Fruit fly (Drosophila melanogaster) whole organism, embryonic: Measurements from ENCODE around the gene CG32354.

Experiments used
- ATbp ChIP-seq: fragments of 200-800 bp; sonication (Bioruptor generic); optimal IDR thresholded peaks from 2 replicates; lab custom pipeline; 2017; ENCODE audit warnings: missing biosample characterization, mild to moderate bottlenecking, missing genetic modification characterization, missing genetic modification reagents
- CG10366 ChIP-seq: fragments of 200-800 bp; sonication (Bioruptor generic); IDR thresholded peaks from 2 replicates; pipeline ENCODE4 v1.3.6; 2022; ENCODE audit warnings: missing biosample characterization, missing genetic modification characterization
- CG12071 ChIP-seq: fragments of 200-800 bp; sonication (Bioruptor generic); optimal IDR thresholded peaks from 3 replicates; lab custom pipeline; 2018; ENCODE audit warnings: missing biosample characterization, mild to moderate bottlenecking, missing genetic modification characterization
- CG1233 ChIP-seq: fragments of 200-800 bp; sonication (Bioruptor generic); optimal IDR thresholded peaks from 4 replicates; lab custom pipeline; 2018; ENCODE audit warnings: missing biosample characterization, mild to moderate bottlenecking, missing genetic modification characterization
- CG14965 ChIP-seq: fragments of 200-800 bp; sonication (Bioruptor generic); optimal IDR thresholded peaks from 2 replicates; lab custom pipeline; 2016; ENCODE audit warnings: missing biosample characterization, missing genetic modification characterization, borderline replicate concordance
- CG1603 ChIP-seq: fragments of 200-800 bp; sonication (Bioruptor generic); optimal IDR thresholded peaks from 2 replicates; lab custom pipeline; 2019; ENCODE audit warnings: missing biosample characterization, mild to moderate bottlenecking, missing genetic modification characterization, moderate library complexity
- CG16863 ChIP-seq: fragments of 200-800 bp; sonication (Bioruptor generic); optimal IDR thresholded peaks from 3 replicates; lab custom pipeline; 2016; ENCODE audit warnings: missing biosample characterization, missing genetic modification characterization
- CG17186 ChIP-seq: fragments of 200-800 bp; sonication (Bioruptor generic); optimal IDR thresholded peaks from 3 replicates; lab custom pipeline; 2017; ENCODE audit warnings: missing biosample characterization, missing genetic modification reagents, missing genetic modification characterization
- CG3281 ChIP-seq: fragments of 200-800 bp; sonication (Bioruptor generic); optimal IDR thresholded peaks from 3 replicates; lab custom pipeline; 2017; ENCODE audit warnings: missing biosample characterization, mild to moderate bottlenecking, missing genetic modification characterization
- CG33557 ChIP-seq: fragments of 200-800 bp; sonication (Bioruptor generic); optimal IDR thresholded peaks from 2 replicates; lab custom pipeline; 2019; ENCODE audit warnings: missing biosample characterization, mild to moderate bottlenecking, missing genetic modification characterization, moderate library complexity
- CG7839 ChIP-seq: fragments of 200-800 bp; sonication (Bioruptor generic); optimal IDR thresholded peaks from 3 replicates; lab custom pipeline; 2018; ENCODE audit warnings: missing biosample characterization, mild to moderate bottlenecking, missing genetic modification characterization, moderate library complexity
- CG8388 ChIP-seq: fragments of 200-800 bp; sonication (Bioruptor generic); optimal IDR thresholded peaks from 2 replicates; lab custom pipeline; 2019; ENCODE audit warnings: missing biosample characterization, mild to moderate bottlenecking, missing genetic modification characterization, moderate library complexity
- CG8478 ChIP-seq: fragments of >200 bp; optimal IDR thresholded peaks from 2 replicates; lab custom pipeline; 2018
- CG9817 ChIP-seq: fragments of 200-800 bp; sonication (Bioruptor generic); optimal IDR thresholded peaks from 2 replicates; lab custom pipeline; 2018; ENCODE audit warnings: missing biosample characterization, mild to moderate bottlenecking, missing genetic modification characterization, moderate library complexity
- GATAe ChIP-seq: fragments of 200-800 bp; sonication (Bioruptor generic); conservative IDR thresholded peaks from 2 replicates; pipeline ENCODE4 v1.3.6; 2022; ENCODE audit warnings: missing biosample characterization, missing genetic modification characterization
- H2.0 ChIP-seq: fragments of 200-800 bp; sonication (Bioruptor generic); IDR thresholded peaks from 2 replicates; pipeline ENCODE4 v1.3.6; 2022; ENCODE audit warnings: missing biosample characterization, missing genetic modification characterization
- Hr51 ChIP-seq, 2 experiments: fragments of 200-800 bp; sonication (Bioruptor generic); optimal IDR thresholded peaks; 2 replicates in 1 of 2; 3 replicates in 1 of 2; lab custom pipeline; 2016 to 2018; ENCODE audit warnings: missing biosample characterization in 2 of 2, missing genetic modification characterization in 2 of 2, mild to moderate bottlenecking in 1 of 2, moderate library complexity in 1 of 2
- Hr78 ChIP-seq, 2 experiments: fragments of 200-800 bp in 1 of 2; fragments of >200 bp in 1 of 2; sonication (Bioruptor generic) in 1 of 2; optimal IDR thresholded peaks; 2 replicates each; lab custom pipeline; 2017 to 2019; ENCODE audit warnings: missing biosample characterization in 2 of 2, missing genetic modification characterization in 2 of 2, mild to moderate bottlenecking in 1 of 2, moderate library complexity in 1 of 2
- Myb ChIP-seq: fragments of 200-800 bp; sonication (Bioruptor generic); optimal IDR thresholded peaks from 2 replicates; lab custom pipeline; 2016; ENCODE audit warnings: missing biosample characterization, missing genetic modification characterization
- Optix ChIP-seq: fragments of 200-800 bp; sonication (Bioruptor generic); IDR thresholded peaks from 3 replicates; pipeline ENCODE4 v1.3.6; 2022; ENCODE audit warnings: missing biosample characterization, missing genetic modification characterization
- Sox100B ChIP-seq: fragments of 200-800 bp; sonication (Bioruptor generic); optimal IDR thresholded peaks from 3 replicates; lab custom pipeline; 2018; ENCODE audit warnings: missing biosample characterization, mild to moderate bottlenecking, missing genetic modification characterization
- Sry-δ ChIP-seq: fragments of 200-800 bp; sonication (Bioruptor generic); optimal IDR thresholded peaks from 2 replicates; lab custom pipeline; 2016; ENCODE audit warnings: missing biosample characterization, missing genetic modification characterization
- btn ChIP-seq: fragments of 200-800 bp; sonication (Bioruptor generic); optimal IDR thresholded peaks from 2 replicates; lab custom pipeline; 2016; ENCODE audit warnings: missing biosample characterization, missing genetic modification characterization
- chinmo ChIP-seq: fragments of 200-800 bp; sonication (Bioruptor generic); IDR thresholded peaks from 4 replicates; pipeline ENCODE4 v1.3.6; 2022; ENCODE audit warnings: missing biosample characterization, missing genetic modification characterization; ENCODE audit not compliant: partially characterized antibody
- corto ChIP-seq: fragments of 200-800 bp; sonication (Bioruptor generic); optimal IDR thresholded peaks from 2 replicates; lab custom pipeline; 2016; ENCODE audit warnings: missing biosample characterization, mild to moderate bottlenecking, missing genetic modification characterization, moderate library complexity
- dpn ChIP-seq, 2 experiments: fragments of 200-800 bp; sonication (Bioruptor generic); optimal IDR thresholded peaks; 3 replicates each; lab custom pipeline; 2016; ENCODE audit warnings: missing biosample characterization in 2 of 2, missing genetic modification characterization in 2 of 2
- dysf ChIP-seq: fragments of 200-800 bp; sonication (Bioruptor generic); IDR thresholded peaks from 3 replicates; pipeline ENCODE4 v1.3.6; 2022; ENCODE audit warnings: missing biosample characterization, missing genetic modification characterization
- gcm2 ChIP-seq: fragments of 200-800 bp; sonication (Bioruptor generic); optimal IDR thresholded peaks from 2 replicates; lab custom pipeline; 2016; ENCODE audit warnings: missing biosample characterization, missing genetic modification characterization
- her ChIP-seq: fragments of 200-800 bp; sonication (Bioruptor generic); optimal IDR thresholded peaks from 2 replicates; lab custom pipeline; 2016; ENCODE audit warnings: missing biosample characterization, missing genetic modification characterization
- jigr1 ChIP-seq: fragments of 200-800 bp; sonication (Bioruptor generic); IDR thresholded peaks from 3 replicates; pipeline ENCODE4 v1.3.6; 2022; ENCODE audit warnings: missing biosample characterization, missing genetic modification characterization
- kah ChIP-seq: fragments of 200-800 bp; sonication (Bioruptor generic); optimal IDR thresholded peaks from 2 replicates; lab custom pipeline; 2018; ENCODE audit warnings: missing biosample characterization, mild to moderate bottlenecking, missing genetic modification characterization
- ken ChIP-seq: fragments of 200-800 bp; sonication (Bioruptor generic); IDR thresholded peaks from 3 replicates; pipeline ENCODE4 v1.3.6; 2022; ENCODE audit warnings: missing biosample characterization, missing genetic modification characterization
- klu ChIP-seq: fragments of 200-800 bp; sonication (Bioruptor generic); IDR thresholded peaks from 2 replicates; pipeline ENCODE4 v1.3.6; 2022; ENCODE audit warnings: missing biosample characterization, missing genetic modification characterization
- lmd ChIP-seq: fragments of 200-800 bp; sonication (Bioruptor generic); IDR thresholded peaks from 2 replicates; pipeline ENCODE4 v1.3.6; 2022; ENCODE audit warnings: missing biosample characterization, missing genetic modification characterization
- lov ChIP-seq, 2 experiments: fragments of 200-800 bp in 1 of 2; fragments of >200 bp in 1 of 2; sonication (Bioruptor generic) in 1 of 2; IDR thresholded peaks in 1 of 2; optimal IDR thresholded peaks in 1 of 2; 2 replicates in 1 of 2; 3 replicates in 1 of 2; pipeline versions ENCODE4 v1.3.6 to Lab custom; 2017 to 2022; ENCODE audit warnings: missing biosample characterization in 1 of 2, missing genetic modification characterization in 1 of 2
- luna ChIP-seq: fragments of 200-800 bp; sonication (Bioruptor generic); optimal IDR thresholded peaks from 2 replicates; lab custom pipeline; 2016; ENCODE audit warnings: missing biosample characterization, missing genetic modification characterization
- org-1 ChIP-seq: fragments of 200-800 bp; sonication (Bioruptor generic); optimal IDR thresholded peaks from 2 replicates; lab custom pipeline; 2017; ENCODE audit warnings: missing biosample characterization, missing genetic modification characterization
- pb ChIP-seq: fragments of 200-800 bp; sonication (Bioruptor generic); optimal IDR thresholded peaks from 3 replicates; lab custom pipeline; 2016; ENCODE audit warnings: missing biosample characterization, missing genetic modification characterization
- rib ChIP-seq: fragments of 200-800 bp; sonication (Bioruptor generic); IDR thresholded peaks from 2 replicates; pipeline ENCODE4 v1.3.6; 2022; ENCODE audit warnings: missing biosample characterization, missing genetic modification characterization
- scrt ChIP-seq: fragments of 200-800 bp; sonication (Bioruptor generic); optimal IDR thresholded peaks from 2 replicates; lab custom pipeline; 2018; ENCODE audit warnings: missing biosample characterization, mild to moderate bottlenecking, missing genetic modification characterization, moderate library complexity
- slbo ChIP-seq: fragments of 200-800 bp; sonication (Bioruptor generic); IDR thresholded peaks from 2 replicates; pipeline ENCODE4 v1.3.6; 2022; ENCODE audit warnings: missing biosample characterization, missing genetic modification characterization
- slou ChIP-seq: fragments of 200-800 bp; sonication (Bioruptor generic); optimal IDR thresholded peaks from 3 replicates; lab custom pipeline; 2016; ENCODE audit warnings: missing biosample characterization, missing genetic modification characterization
- sna ChIP-seq: fragments of 200-800 bp; sonication (Bioruptor generic); IDR thresholded peaks from 2 replicates; pipeline ENCODE4 v1.3.6; 2022; ENCODE audit warnings: missing biosample characterization, missing genetic modification characterization; ENCODE audit not compliant: partially characterized antibody
- ssp ChIP-seq: fragments of 200-800 bp; sonication (Bioruptor generic); IDR thresholded peaks from 2 replicates; pipeline ENCODE4 v1.3.6; 2022; ENCODE audit warnings: missing biosample characterization, missing genetic modification characterization
- trem ChIP-seq: fragments of 200-800 bp; optimal IDR thresholded peaks from 3 replicates; lab custom pipeline; 2019; ENCODE audit warnings: missing biosample characterization, mild to moderate bottlenecking, missing genetic modification characterization, moderate library complexity
- unc-4 ChIP-seq: fragments of 200-800 bp; sonication (Bioruptor generic); IDR thresholded peaks from 2 replicates; pipeline ENCODE4 v1.3.6; 2022; ENCODE audit warnings: missing biosample characterization, missing genetic modification characterization; ENCODE audit not compliant: partially characterized antibody
- vnd ChIP-seq: fragments of 200-800 bp; sonication (Bioruptor generic); IDR thresholded peaks from 3 replicates; pipeline ENCODE4 v1.3.6; 2022; ENCODE audit warnings: missing biosample characterization, missing genetic modification characterization; ENCODE audit not compliant: partially characterized antibody

Gene CG32354

dm6 chr3L:8455015-8455908, 33.3 kb upstream of the CG32354 start (continued):
- TF ChIP-seq unc-4 (GFP tag; lab: Robert Waterston, UW) (no peak), scrt (GFP tag; lab: Kevin White, UChicago) (peak; percentile 84), jigr1 (GFP tag; lab: Robert Waterston, UW) (peak; percentile 51; the same call in 1 of the 3 replicates), org-1 (GFP tag; lab: Kevin White, UChicago) (peak; percentile 92), btn (GFP tag; lab: Kevin White, UChicago) (no peak), ken (GFP tag; lab: Robert Waterston, UW) (0 out of 3 replicates have a peak, but pooled peaks have one; percentile 65), dpn (GFP tag; optimal IDR thresholded peaks at IDR 0.05; lab: Kevin White, UChicago) (peak; percentile 71 to 78), CG10366 (GFP tag; lab: Robert Waterston, UW) (peak; percentile 69), CG3281 (GFP tag; lab: Kevin White, UChicago) (peak; percentile 97), kah (GFP tag; lab: Kevin White, UChicago) (peak; percentile 77), slou (GFP tag; lab: Kevin White, UChicago) (peak; percentile 83), corto (GFP tag; lab: Kevin White, UChicago) (peak; percentile 88), vnd (GFP tag; lab: Robert Waterston, UW) (no peak), CG1233 (peak; percentile 75), sna (GFP tag; lab: Robert Waterston, UW) (no peak), ssp (GFP tag; lab: Robert Waterston, UW) (peak; percentile 59), Sry-δ (GFP tag; lab: Kevin White, UChicago) (peak; percentile 17), luna (GFP tag; lab: Kevin White, UChicago) (peak; percentile 16), CG8478 (no peak), CG14965 (no peak), Hr78 (GFP tag; optimal IDR thresholded peaks at IDR 0.05; lab: Kevin White, UChicago) (peak in 1 of 2 experiments; percentile 89), lmd (peak; percentile 84), H2.0 (GFP tag; lab: Robert Waterston, UW) (peak; percentile 63), CG33557 (GFP tag; lab: Kevin White, UChicago) (peak; percentile 23), rib (peak; percentile 48; the same call in 1 of the 2 replicates), pb (GFP tag; lab: Kevin White, UChicago) (no peak), CG1603 (tag; lab: Kevin White, UChicago) (peak; percentile 31), CG9817 (tag; lab: Kevin White, UChicago) (peak; percentile 76), ATbp (GFP tag; lab: Kevin White, UChicago) (peak; percentile 86), her (no peak), Myb (GFP tag; lab: Kevin White, UChicago) (peak; percentile 19), lov (optimal IDR thresholded peaks at IDR 0.05; lab: Kevin White, UChicago) (no peak), lov (GFP tag; IDR thresholded peaks at IDR 0.05; lab: Robert Waterston, UW) (no peak), CG12071 (peak; percentile 78), slbo (GFP tag; lab: Robert Waterston, UW) (peak; percentile 74), CG8388 (GFP tag; lab: Kevin White, UChicago) (peak; percentile 84), gcm2 (GFP tag; lab: Kevin White, UChicago) (no peak), klu (GFP tag; lab: Robert Waterston, UW) (peak; percentile 47; the same call in 1 of the 2 replicates), CG7839 (peak; percentile 95), CG17186 (peak; percentile 14), trem (tag; lab: Kevin White, UChicago) (peak; percentile 77), CG16863 (GFP tag; lab: Kevin White, UChicago) (peak; percentile 49), chinmo (GFP tag; lab: Robert Waterston, UW) (0 out of 4 replicates have a peak, but pooled peaks have one; percentile 56), Hr51 (GFP tag; optimal IDR thresholded peaks at IDR 0.05; lab: Kevin White, UChicago) (peak; percentile 57 to 95), Optix (GFP tag; lab: Robert Waterston, UW) (peak; percentile 33; the same call in 1 of the 3 replicates), dysf (GFP tag; lab: Robert Waterston, UW) (peak; percentile 91), GATAe (GFP tag; lab: Robert Waterston, UW) (peak; percentile 55; the same call in 1 of the 2 replicates), Sox100B (GFP tag; lab: Kevin White, UChicago) (peak; percentile 95)
